Worm (Caenorhabditis elegans): ENCODE measurements around the gene C27C12.1.

Gene C27C12.1

ce11 chrX:14865744-14866143 is 12.2 kb upstream of the C27C12.1 start, which contains the start of gene C27C12.3:
Gene C27C12.3 (minus strand): TSS chrX:14865844.
- TF ChIP-seq chd-7 (tag; optimal IDR thresholded peaks at IDR 0.05) (no peak), pha-4 (tag; optimal IDR thresholded peaks at IDR 0.05) (no peak), ceh-91 (GFP tag; IDR thresholded peaks at IDR 0.05) (no peak)

ce11 chrX:14861752-14862151 is 8.2 kb upstream of the C27C12.1 start, which contains the start of gene dmd-4:
Gene dmd-4 (minus strand): TSS chrX:14861852.
- TF ChIP-seq ceh-91 (GFP tag; IDR thresholded peaks at IDR 0.05) (no peak), hlh-12 (tag; optimal IDR thresholded peaks at IDR 0.05) (no peak), ztf-26 (tag; optimal IDR thresholded peaks at IDR 0.05) (no peak), rcor-1 (GFP tag; IDR thresholded peaks at IDR 0.05) (no peak), F22D6.2 (tag; optimal IDR thresholded peaks at IDR 0.05) (no peak), lin-35 (GFP tag; optimal IDR thresholded peaks at IDR 0.05) (no peak), hsf-1 (GFP tag; IDR thresholded peaks at IDR 0.05) (no peak), lag-1 (GFP tag; IDR thresholded peaks at IDR 0.05) (no peak)

- no peak for TF ChIP-seq hmg-1.2 (GFP tag; IDR thresholded peaks at IDR 0.05)
- no peak for TF ChIP-seq F55B11.4 (tag; optimal IDR thresholded peaks at IDR 0.05; ENCODE audit: borderline replicate concordance, insufficient read depth)
- no peak for TF ChIP-seq ets-4 (GFP tag; optimal IDR thresholded peaks at IDR 0.05)
- TF ChIP-seq F33H1.4 (GFP tag; IDR thresholded peaks at IDR 0.05): no peak
- no peak for TF ChIP-seq dpl-1 (GFP tag; optimal IDR thresholded peaks at IDR 0.05)
- TF ChIP-seq unc-62 (GFP tag; optimal IDR thresholded peaks at IDR 0.05): no peak
- TF ChIP-seq hsf-1 (GFP tag; IDR thresholded peaks at IDR 0.05): no peak
- TF ChIP-seq cebp-2 (GFP tag; IDR thresholded peaks at IDR 0.05): no peak
- TF ChIP-seq snpc-1.1 (tag; optimal IDR thresholded peaks at IDR 0.05; ENCODE audit: insufficient read depth): no peak
- TF ChIP-seq ztf-28 (GFP tag; IDR thresholded peaks at IDR 0.05): no peak
- no peak for TF ChIP-seq F57A8.1 (GFP tag; optimal IDR thresholded peaks at IDR 0.05)
These were observed 1.7 kb downstream of the C27C12.1 start for ce11 chrX:14851904-14852303.

- TF ChIP-seq nhr-80 (tag; optimal IDR thresholded peaks at IDR 0.05): peak; percentile 44
- no peak for TF ChIP-seq egl-44 (GFP tag; IDR thresholded peaks at IDR 0.05)
These were observed 4.5 kb downstream of the C27C12.1 start, which contains the start of gene acd-3 for ce11 chrX:14849054-14849453. Gene acd-3 (plus strand): TSS chrX:14849275.

- TF ChIP-seq nhr-27 (tag; optimal IDR thresholded peaks at IDR 0.05): no peak
- no peak for TF ChIP-seq dpl-1 (GFP tag; optimal IDR thresholded peaks at IDR 0.05)
- no peak for TF ChIP-seq hlh-26 (GFP tag; conservative IDR thresholded peaks at IDR 0.05)
- no peak for TF ChIP-seq Y67H2A.10 (GFP tag; conservative IDR thresholded peaks at IDR 0.05)
- TF ChIP-seq snpc-1.1 (tag; optimal IDR thresholded peaks at IDR 0.05; ENCODE audit: insufficient read depth): no peak
- TF ChIP-seq F22D6.2 (tag; optimal IDR thresholded peaks at IDR 0.05): no peak
These were observed 7.9 kb downstream of the C27C12.1 start, which contains the start of gene egrh-1 for ce11 chrX:14845637-14846036. Gene egrh-1 (plus strand): TSS chrX:14845937.

- TF ChIP-seq nhr-90 (tag; optimal IDR thresholded peaks at IDR 0.05): no peak
- no peak for TF ChIP-seq egl-18 (GFP tag; IDR thresholded peaks at IDR 0.05)
- TF ChIP-seq Y95B8A.8 (GFP tag; IDR thresholded peaks at IDR 0.05): no peak
- peak; percentile 67 for TF ChIP-seq zfh-2 (GFP tag; conservative IDR thresholded peaks at IDR 0.05)
- TF ChIP-seq F10E7.11 (tag; optimal IDR thresholded peaks at IDR 0.05): no peak
- TF ChIP-seq B0336.3 (GFP tag; IDR thresholded peaks at IDR 0.05): no peak
- TF ChIP-seq egrh-3 (GFP tag; IDR thresholded peaks at IDR 0.05): peak; percentile 38; the same call in 1 of the 2 replicates
- no peak for TF ChIP-seq ekl-4 (GFP tag; IDR thresholded peaks at IDR 0.05)
- TF ChIP-seq rpc-1 (optimal IDR thresholded peaks at IDR 0.05): no peak
- no peak for TF ChIP-seq rpc-1 (tag; optimal IDR thresholded peaks at IDR 0.05)
- TF ChIP-seq T26A5.8 (tag; optimal IDR thresholded peaks at IDR 0.05): no peak
- TF ChIP-seq attf-6 (GFP tag; IDR thresholded peaks at IDR 0.05): no peak
- TF ChIP-seq dox-1 (GFP tag; IDR thresholded peaks at IDR 0.05): 0 out of 2 replicates have a peak, but pooled peaks have one; percentile 14
- TF ChIP-seq ztf-3 (GFP tag; optimal IDR thresholded peaks at IDR 0.05): no peak
- TF ChIP-seq ztf-28 (GFP tag; IDR thresholded peaks at IDR 0.05): no peak
- TF ChIP-seq ztf-22 (GFP tag; optimal IDR thresholded peaks at IDR 0.05): no peak
- peak; percentile 44 for TF ChIP-seq nhr-80 (tag; optimal IDR thresholded peaks at IDR 0.05)
- no peak for TF ChIP-seq sptf-2 (GFP tag; optimal IDR thresholded peaks at IDR 0.05)
- TF ChIP-seq bed-1 (GFP tag; IDR thresholded peaks at IDR 0.05): no peak
These were observed 9.1 kb downstream of the C27C12.1 start for ce11 chrX:14844481-14844880.
